Worm (Caenorhabditis elegans) whole organism, L3 larva: ENCODE data around the gene clec-158.

ENCODE experiments used
- ZK546.5 ChIP-seq: sonication (generic microtip); optimal IDR thresholded peaks from 2 replicates; lab custom pipeline; 2017; ENCODE audit warnings: missing biosample characterization, missing genetic modification characterization
- ama-1 ChIP-seq: fragments of 150-350 bp; optimal IDR thresholded peaks from 2 replicates; lab custom pipeline; 2018
- ceh-28 ChIP-seq: fragments of 150-350 bp; optimal IDR thresholded peaks from 2 replicates; lab custom pipeline; 2014; ENCODE audit warnings: missing biosample characterization, missing genetic modification reagents, missing genetic modification characterization
- fos-1 ChIP-seq: fragments of 150-350 bp; optimal IDR thresholded peaks from 2 replicates; lab custom pipeline; 2014; ENCODE audit warnings: missing biosample characterization, missing genetic modification characterization
- mdl-1 ChIP-seq: fragments of 150-350 bp; optimal IDR thresholded peaks from 2 replicates; lab custom pipeline; 2014; ENCODE audit warnings: missing biosample characterization, missing genetic modification characterization
- nhr-237 ChIP-seq: fragments of 150-350 bp; optimal IDR thresholded peaks from 2 replicates; lab custom pipeline; 2014; ENCODE audit warnings: missing biosample characterization, missing genetic modification characterization
- nhr-76 ChIP-seq: fragments of 150-350 bp; sonication (generic microtip); optimal IDR thresholded peaks from 5 replicates; lab custom pipeline; 2014; ENCODE audit warnings: missing biosample characterization, missing genetic modification characterization
- pqm-1 ChIP-seq: fragments of 150-350 bp; optimal IDR thresholded peaks from 2 replicates; lab custom pipeline; 2017; ENCODE audit warnings: missing biosample characterization, missing genetic modification characterization, inconsistent platforms
- sea-2 ChIP-seq: fragments of 150-350 bp; sonication (generic microtip); optimal IDR thresholded peaks from 4 replicates; lab custom pipeline; 2014; ENCODE audit warnings: missing biosample characterization, missing genetic modification reagents, missing genetic modification characterization
- unc-62 ChIP-seq: fragments of 150-350 bp; sonication (generic microtip); optimal IDR thresholded peaks from 4 replicates; lab custom pipeline; 2014; ENCODE audit warnings: missing biosample characterization, missing genetic modification reagents, missing genetic modification characterization
- zag-1 ChIP-seq: fragments of 150-350 bp; optimal IDR thresholded peaks from 2 replicates; lab custom pipeline; 2014; ENCODE audit warnings: missing biosample characterization, missing genetic modification characterization
- ztf-11 ChIP-seq: fragments of 150-350 bp; optimal IDR thresholded peaks from 2 replicates; lab custom pipeline; 2014; ENCODE audit warnings: missing biosample characterization, missing genetic modification characterization

- TF ChIP-seq ztf-11 (tag; lab: Kevin White, UChicago) (no peak), fos-1 (no peak), zag-1 (no peak), nhr-237 (no peak), ceh-28 (tag; lab: Kevin White, UChicago) (no peak), sea-2 (no peak), pqm-1 (tag; lab: Kevin White, UChicago) (peak; percentile 71), unc-62 (GFP tag; lab: Kevin White, UChicago) (no peak), ama-1 (no peak), mdl-1 (tag; lab: Kevin White, UChicago) (no peak), ZK546.5 (tag; lab: Kevin White, UChicago) (no peak), nhr-76 (tag; lab: Kevin White, UChicago) (no peak)
Measured at ce11 chrIII:6818037-6818436, 41.3 kb downstream of the clec-158 start.
